Worm (Caenorhabditis elegans) whole organism, L3 larva: ENCODE measurements around the gene C12D8.9.

ENCODE experiments used
- aly-2 ChIP-seq: fragments of 150-350 bp; optimal IDR thresholded peaks from 2 replicates; lab custom pipeline; 2014; ENCODE audit warnings: missing biosample characterization, missing genetic modification characterization
- ceh-9 ChIP-seq: sonication (generic microtip); optimal IDR thresholded peaks from 2 replicates; lab custom pipeline; 2018; ENCODE audit warnings: missing biosample characterization, missing genetic modification characterization
- egl-27 ChIP-seq: sonication (generic microtip); optimal IDR thresholded peaks from 4 replicates; lab custom pipeline; 2017; ENCODE audit warnings: missing biosample characterization, missing genetic modification reagents, missing genetic modification characterization
- lin-39 ChIP-seq: fragments of 150-350 bp; optimal IDR thresholded peaks from 2 replicates; lab custom pipeline; 2018; ENCODE audit warnings: missing biosample characterization, missing genetic modification reagents, missing genetic modification characterization
- nhr-25 ChIP-seq: sonication (generic microtip); optimal IDR thresholded peaks from 2 replicates; lab custom pipeline; 2017; ENCODE audit warnings: missing biosample characterization, missing genetic modification characterization
- nhr-28 ChIP-seq: fragments of 150-350 bp; optimal IDR thresholded peaks from 2 replicates; lab custom pipeline; 2014; ENCODE audit warnings: missing biosample characterization, missing genetic modification characterization
- nhr-76 ChIP-seq: fragments of 150-350 bp; sonication (generic microtip); optimal IDR thresholded peaks from 5 replicates; lab custom pipeline; 2014; ENCODE audit warnings: missing biosample characterization, missing genetic modification characterization
- snpc-4 ChIP-seq: fragments of 150-350 bp; optimal IDR thresholded peaks from 2 replicates; lab custom pipeline; 2014; ENCODE audit warnings: missing biosample characterization, missing genetic modification characterization
- unc-39 ChIP-seq: sonication (generic microtip); optimal IDR thresholded peaks from 4 replicates; lab custom pipeline; 2017; ENCODE audit warnings: missing biosample characterization, missing genetic modification characterization
- unc-62 ChIP-seq: fragments of 150-350 bp; sonication (generic microtip); optimal IDR thresholded peaks from 4 replicates; lab custom pipeline; 2014; ENCODE audit warnings: missing biosample characterization, missing genetic modification reagents, missing genetic modification characterization
- ztf-11 ChIP-seq: fragments of 150-350 bp; optimal IDR thresholded peaks from 2 replicates; lab custom pipeline; 2014; ENCODE audit warnings: missing biosample characterization, missing genetic modification characterization

ce11 chrV:10216724-10217123 is 26.3 kb downstream of the C12D8.9 start, which contains the start of gene ZK856.14:
- TF ChIP-seq nhr-76 (tag; lab: Kevin White, UChicago): no peak
- no peak for TF ChIP-seq egl-27 (tag; lab: Kevin White, UChicago)
- no peak for TF ChIP-seq snpc-4 (tag; lab: Kevin White, UChicago)
- no peak for TF ChIP-seq unc-62 (GFP tag; lab: Kevin White, UChicago)
- TF ChIP-seq unc-39 (tag; lab: Kevin White, UChicago): no peak
- TF ChIP-seq ceh-9 (tag; lab: Kevin White, UChicago): no peak
- no peak for TF ChIP-seq aly-2
- TF ChIP-seq lin-39 (tag; lab: Kevin White, UChicago): no peak
- no peak for TF ChIP-seq nhr-28 (tag; lab: Kevin White, UChicago)
- no peak for TF ChIP-seq nhr-25 (tag; lab: Kevin White, UChicago)
- TF ChIP-seq ztf-11: no peak
